Worm (Caenorhabditis elegans) whole organism, L3 larva: ENCODE measurements around the gene fipr-9.

Experiments
- elt-2 ChIP-seq: sonication (generic microtip); optimal IDR thresholded peaks from 2 replicates; lab custom pipeline; 2016; ENCODE audit warnings: missing genetic modification reagents, mild to moderate bottlenecking, missing genetic modification characterization, missing compliant biosample characterization
- elt-3 ChIP-seq, 3 experiments: fragments of 150-350 bp in 1 of 3; sonication (generic microtip) in 2 of 3; optimal IDR thresholded peaks; 2 replicates in 2 of 3; 4 replicates in 1 of 3; lab custom pipeline; 2014 to 2017; ENCODE audit warnings: missing biosample characterization in 3 of 3, missing genetic modification characterization in 3 of 3
- fkh-2 ChIP-seq: fragments of 150-350 bp; optimal IDR thresholded peaks from 2 replicates; lab custom pipeline; 2014; ENCODE audit warnings: missing biosample characterization, missing genetic modification reagents, missing genetic modification characterization
- jun-1 ChIP-seq: fragments of 150-350 bp; optimal IDR thresholded peaks from 2 replicates; lab custom pipeline; 2014; ENCODE audit warnings: missing biosample characterization, missing genetic modification reagents, missing genetic modification characterization
- lin-39 ChIP-seq: fragments of 150-350 bp; optimal IDR thresholded peaks from 2 replicates; lab custom pipeline; 2018; ENCODE audit warnings: missing biosample characterization, missing genetic modification reagents, missing genetic modification characterization
- sea-2 ChIP-seq: fragments of 150-350 bp; sonication (generic microtip); optimal IDR thresholded peaks from 4 replicates; lab custom pipeline; 2014; ENCODE audit warnings: missing biosample characterization, missing genetic modification reagents, missing genetic modification characterization
- tbx-2 ChIP-seq: sonication (generic microtip); optimal IDR thresholded peaks from 2 replicates; lab custom pipeline; 2016; ENCODE audit warnings: mild to moderate bottlenecking, missing genetic modification characterization, missing compliant biosample characterization
- unc-62 ChIP-seq: fragments of 150-350 bp; sonication (generic microtip); optimal IDR thresholded peaks from 4 replicates; lab custom pipeline; 2014; ENCODE audit warnings: missing biosample characterization, missing genetic modification reagents, missing genetic modification characterization

DNA sequence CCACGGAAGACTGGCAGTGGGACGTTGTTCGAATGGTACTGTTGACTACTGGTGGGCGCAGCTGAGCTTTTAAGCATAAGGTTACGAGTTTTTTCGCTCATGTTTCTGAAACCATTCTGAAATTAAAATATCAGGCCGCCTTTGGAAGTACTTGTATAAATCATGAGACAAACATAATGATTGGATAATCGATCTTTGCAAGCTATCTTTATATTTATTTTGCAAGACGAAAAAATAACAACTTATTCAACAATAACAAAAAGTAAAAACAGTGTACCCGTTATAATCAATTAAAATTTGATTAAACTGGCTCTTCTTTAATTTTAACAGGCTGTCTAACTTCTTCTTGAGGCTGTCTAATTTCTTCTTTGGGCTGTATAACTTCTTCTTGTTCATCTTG is 16.0 kb upstream of the fipr-9 start, which contains the start of gene ZK856.16:
- TF ChIP-seq elt-2 (tag; lab: Kevin White, UChicago): no peak
- TF ChIP-seq lin-39: no peak
- no peak for TF ChIP-seq jun-1 (tag; lab: Kevin White, UChicago)
- no peak for TF ChIP-seq unc-62 (GFP tag; lab: Kevin White, UChicago)
- TF ChIP-seq tbx-2: no peak
- no peak for TF ChIP-seq fkh-2
- no peak for TF ChIP-seq elt-3 (tag; optimal IDR thresholded peaks at IDR 0.05; lab: Kevin White, UChicago)
- no peak for TF ChIP-seq sea-2
